Worm (Caenorhabditis elegans) whole organism, late embryonic: Measurements from ENCODE around the gene sut-1.

Experiments
- C38D4.7 ChIP-seq: fragments of 200-800 bp; sonication (Bioruptor generic); optimal IDR thresholded peaks from 2 replicates; lab custom pipeline; 2018; ENCODE audit warnings: mild to moderate bottlenecking, missing genetic modification characterization, moderate library complexity, missing compliant biosample characterization
- F13H6.1 ChIP-seq: sonication (generic microtip); optimal IDR thresholded peaks from 2 replicates; lab custom pipeline; 2016; ENCODE audit warnings: missing genetic modification characterization, missing compliant biosample characterization
- K02D7.2 ChIP-seq: sonication (generic microtip); optimal IDR thresholded peaks from 2 replicates; lab custom pipeline; 2017; ENCODE audit warnings: mild to moderate bottlenecking, missing genetic modification characterization, missing compliant biosample characterization
- T23F11.4 ChIP-seq: fragments of 200-800 bp; sonication (Bioruptor generic); optimal IDR thresholded peaks from 2 replicates; lab custom pipeline; 2018; ENCODE audit warnings: mild to moderate bottlenecking, missing genetic modification characterization, missing compliant biosample characterization
- Y22D7AL.16 ChIP-seq: sonication (generic microtip); optimal IDR thresholded peaks from 2 replicates; lab custom pipeline; 2016; ENCODE audit warnings: missing genetic modification characterization, missing compliant biosample characterization
- ceh-18 ChIP-seq: sonication (generic microtip); optimal IDR thresholded peaks from 2 replicates; lab custom pipeline; 2016; ENCODE audit warnings: missing genetic modification characterization, missing compliant biosample characterization
- ceh-19 ChIP-seq: fragments of 200-800 bp; sonication (Bioruptor generic); optimal IDR thresholded peaks from 2 replicates; lab custom pipeline; 2018; ENCODE audit warnings: mild to moderate bottlenecking, missing genetic modification characterization, missing compliant biosample characterization
- ceh-2 ChIP-seq: sonication (generic microtip); optimal IDR thresholded peaks from 2 replicates; lab custom pipeline; 2016; ENCODE audit warnings: missing genotype, missing genetic modification characterization, missing compliant biosample characterization
- ceh-22 ChIP-seq: sonication (generic microtip); optimal IDR thresholded peaks from 2 replicates; lab custom pipeline; 2017; ENCODE audit warnings: missing biosample characterization, missing genetic modification characterization
- ceh-31 ChIP-seq: sonication (generic microtip); optimal IDR thresholded peaks from 2 replicates; lab custom pipeline; 2016; ENCODE audit warnings: missing genetic modification characterization, missing compliant biosample characterization
- ceh-34 ChIP-seq: sonication (generic microtip); optimal IDR thresholded peaks from 2 replicates; lab custom pipeline; 2016; ENCODE audit warnings: mild to moderate bottlenecking, missing genetic modification characterization, missing compliant biosample characterization
- ceh-45 ChIP-seq: fragments of 200-800 bp; sonication (Bioruptor generic); IDR thresholded peaks from 2 replicates; pipeline ENCODE4 v1.3.6; 2022; ENCODE audit warnings: missing genetic modification reagents, missing genetic modification characterization, missing compliant biosample characterization
- ceh-48 ChIP-seq: sonication (generic microtip); optimal IDR thresholded peaks from 2 replicates; lab custom pipeline; 2016; ENCODE audit warnings: missing genetic modification characterization, inconsistent platforms, missing compliant biosample characterization
- ceh-6 ChIP-seq: fragments of 200-800 bp; sonication (Bioruptor generic); optimal IDR thresholded peaks from 2 replicates; lab custom pipeline; 2018; ENCODE audit warnings: mild to moderate bottlenecking, missing genetic modification characterization, missing compliant biosample characterization
- ceh-9 ChIP-seq: sonication (generic microtip); optimal IDR thresholded peaks from 2 replicates; lab custom pipeline; 2016; ENCODE audit warnings: mild to moderate bottlenecking, missing genetic modification characterization, inconsistent platforms, missing compliant biosample characterization
- che-1 ChIP-seq: sonication (generic microtip); optimal IDR thresholded peaks from 2 replicates; lab custom pipeline; 2016; ENCODE audit warnings: mild to moderate bottlenecking, missing genetic modification characterization, missing compliant biosample characterization
- dve-1 ChIP-seq: sonication (generic microtip); optimal IDR thresholded peaks from 2 replicates; lab custom pipeline; 2017; ENCODE audit warnings: antibody characterized with exemption, mild to moderate bottlenecking, missing genetic modification characterization, missing compliant biosample characterization
- elt-2 ChIP-seq: sonication (generic microtip); optimal IDR thresholded peaks from 2 replicates; lab custom pipeline; 2016; ENCODE audit warnings: missing genetic modification reagents, missing genetic modification characterization, missing compliant biosample characterization
- ets-4 ChIP-seq: sonication (generic microtip); optimal IDR thresholded peaks from 2 replicates; lab custom pipeline; 2016; ENCODE audit warnings: missing genetic modification characterization, missing compliant biosample characterization
- eyg-1 ChIP-seq: sonication (generic microtip); optimal IDR thresholded peaks from 2 replicates; lab custom pipeline; 2016; ENCODE audit warnings: missing genotype, missing genetic modification characterization, missing compliant biosample characterization
- fax-1 ChIP-seq: sonication (generic microtip); optimal IDR thresholded peaks from 2 replicates; lab custom pipeline; 2016; ENCODE audit warnings: missing genotype, missing genetic modification characterization, missing compliant biosample characterization
- fkh-6 ChIP-seq: sonication (generic microtip); optimal IDR thresholded peaks from 2 replicates; lab custom pipeline; 2016; ENCODE audit warnings: missing genetic modification characterization, missing compliant biosample characterization
- hlh-13 ChIP-seq: fragments of 200-800 bp; sonication (Bioruptor generic); optimal IDR thresholded peaks from 2 replicates; lab custom pipeline; 2018; ENCODE audit warnings: mild to moderate bottlenecking, missing genetic modification characterization, missing compliant biosample characterization
- hlh-30 ChIP-seq: sonication (generic microtip); optimal IDR thresholded peaks from 2 replicates; lab custom pipeline; 2017; ENCODE audit warnings: antibody characterized with exemption, missing genetic modification characterization, missing compliant biosample characterization; ENCODE audit not compliant: insufficient read depth
- lim-6 ChIP-seq: sonication (generic microtip); optimal IDR thresholded peaks from 2 replicates; lab custom pipeline; 2016; ENCODE audit warnings: missing genetic modification characterization, missing compliant biosample characterization
- madf-2 ChIP-seq: sonication (generic microtip); optimal IDR thresholded peaks from 2 replicates; lab custom pipeline; 2017; ENCODE audit warnings: missing genetic modification characterization, missing compliant biosample characterization
- nfya-1 ChIP-seq: sonication (generic microtip); optimal IDR thresholded peaks from 2 replicates; lab custom pipeline; 2017; ENCODE audit warnings: missing genetic modification characterization, mild to moderate bottlenecking, missing compliant biosample characterization, antibody characterized with exemption, moderate library complexity
- npax-4 ChIP-seq: sonication (generic microtip); optimal IDR thresholded peaks from 2 replicates; lab custom pipeline; 2016; ENCODE audit warnings: missing genetic modification characterization, missing compliant biosample characterization
- odd-2 ChIP-seq: sonication (generic microtip); optimal IDR thresholded peaks from 2 replicates; lab custom pipeline; 2017; ENCODE audit warnings: antibody characterized with exemption, mild to moderate bottlenecking, missing genetic modification characterization, missing compliant biosample characterization
- pat-9 ChIP-seq: fragments of 200-800 bp; sonication (Bioruptor generic); optimal IDR thresholded peaks from 2 replicates; lab custom pipeline; 2018; ENCODE audit warnings: mild to moderate bottlenecking, missing genetic modification characterization, moderate library complexity, missing compliant biosample characterization
- pax-1 ChIP-seq: fragments of 150-350 bp; optimal IDR thresholded peaks from 2 replicates; lab custom pipeline; 2014; ENCODE audit warnings: missing biosample characterization, missing genetic modification characterization
- pha-4 ChIP-seq: fragments of 150-350 bp; optimal IDR thresholded peaks from 2 replicates; lab custom pipeline; 2018; ENCODE audit warnings: missing biosample characterization, missing genetic modification reagents, missing genetic modification characterization
- pqm-1 ChIP-seq: sonication (generic microtip); optimal IDR thresholded peaks from 2 replicates; lab custom pipeline; 2016; ENCODE audit warnings: missing genetic modification characterization, missing compliant biosample characterization
- pros-1 ChIP-seq: fragments of 150-350 bp; optimal IDR thresholded peaks from 2 replicates; lab custom pipeline; 2014; ENCODE audit warnings: missing biosample characterization, missing genetic modification reagents, missing genetic modification characterization
- ref-2 ChIP-seq: sonication (generic microtip); optimal IDR thresholded peaks from 2 replicates; lab custom pipeline; 2016; ENCODE audit warnings: missing genetic modification characterization, missing compliant biosample characterization
- rnt-1 ChIP-seq: sonication (generic microtip); optimal IDR thresholded peaks from 2 replicates; lab custom pipeline; 2016; ENCODE audit warnings: missing genetic modification characterization, missing compliant biosample characterization
- sdc-2 ChIP-seq: sonication (generic microtip); optimal IDR thresholded peaks from 2 replicates; lab custom pipeline; 2016; ENCODE audit warnings: missing genotype, missing genetic modification characterization, missing compliant biosample characterization
- sox-2 ChIP-seq: fragments of 200-800 bp; sonication (Bioruptor generic); IDR thresholded peaks from 2 replicates; pipeline ENCODE4 v1.3.6; 2022; ENCODE audit warnings: missing genetic modification reagents, missing genetic modification characterization, missing compliant biosample characterization
- sox-4 ChIP-seq: sonication (generic microtip); optimal IDR thresholded peaks from 2 replicates; lab custom pipeline; 2017; ENCODE audit warnings: mild to moderate bottlenecking, missing genetic modification characterization, inconsistent platforms, missing compliant biosample characterization
- syd-9 ChIP-seq: sonication (generic microtip); optimal IDR thresholded peaks from 2 replicates; lab custom pipeline; 2016; ENCODE audit warnings: mild to moderate bottlenecking, missing genetic modification characterization, moderate library complexity, missing compliant biosample characterization
- tbx-2 ChIP-seq: sonication (generic microtip); optimal IDR thresholded peaks from 2 replicates; lab custom pipeline; 2016; ENCODE audit warnings: missing genetic modification characterization, missing compliant biosample characterization
- unc-42 ChIP-seq: sonication (generic microtip); optimal IDR thresholded peaks from 2 replicates; lab custom pipeline; 2016; ENCODE audit warnings: missing genotype, missing genetic modification characterization, missing compliant biosample characterization
- unc-55 ChIP-seq: sonication (generic microtip); optimal IDR thresholded peaks from 2 replicates; lab custom pipeline; 2017; ENCODE audit warnings: missing biosample characterization, missing genetic modification reagents, missing genetic modification characterization
- unc-86 ChIP-seq: sonication (generic microtip); optimal IDR thresholded peaks from 2 replicates; lab custom pipeline; 2016; ENCODE audit warnings: missing genetic modification characterization, missing compliant biosample characterization

Gene sut-1

DNA sequence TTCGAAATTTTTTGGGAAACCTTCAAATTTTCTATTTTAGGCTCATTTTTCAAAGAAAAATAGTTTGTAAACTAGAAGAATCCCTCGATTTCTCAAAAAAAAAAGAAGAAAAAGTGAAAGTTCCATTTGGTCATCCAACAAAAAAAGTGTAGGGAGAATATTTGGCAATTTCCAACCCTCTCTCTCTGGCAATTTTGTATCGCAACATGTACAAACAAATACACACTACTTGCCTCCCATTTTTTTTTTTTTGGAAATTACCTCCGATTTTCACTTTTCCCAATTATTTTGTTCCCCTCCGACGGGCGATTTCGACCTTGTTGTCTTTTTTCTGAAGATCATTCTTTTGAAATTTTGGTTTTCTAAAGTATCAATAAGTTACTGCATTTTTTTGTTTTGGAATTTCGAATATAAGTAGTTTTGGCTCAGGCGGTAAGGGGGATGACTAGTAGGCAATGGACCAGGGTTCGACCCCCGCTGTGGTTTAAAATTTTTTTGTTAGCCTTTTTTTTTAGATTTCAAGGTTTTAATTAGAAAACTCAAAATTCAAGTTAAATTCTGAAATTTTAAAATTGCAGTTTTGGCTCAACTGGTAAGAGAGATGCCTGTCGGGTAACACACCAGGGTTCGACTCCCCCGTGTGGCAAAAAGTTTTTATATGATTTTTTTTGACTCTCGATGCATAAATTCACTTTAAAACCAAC, 34.4 kb downstream of the sut-1 start:
- TF ChIP-seq che-1 = no peak
- no peak for TF ChIP-seq fax-1 (tag; lab: Kevin White, UChicago)

- no peak for TF ChIP-seq ref-2 (tag; lab: Kevin White, UChicago)
- no peak for TF ChIP-seq syd-9
- TF ChIP-seq nfya-1 (tag; lab: Kevin White, UChicago) = no peak
- no peak for TF ChIP-seq ceh-22
- TF ChIP-seq sox-4 (tag; lab: Kevin White, UChicago) = no peak
- no peak for TF ChIP-seq elt-2 (tag; lab: Kevin White, UChicago)
- TF ChIP-seq T23F11.4 = no peak
- no peak for TF ChIP-seq dve-1 (tag; lab: Kevin White, UChicago)
- no peak for TF ChIP-seq ceh-2
Observed at ce11 chrII:1086479-1086878, 36.6 kb downstream of the sut-1 start.

DNA sequence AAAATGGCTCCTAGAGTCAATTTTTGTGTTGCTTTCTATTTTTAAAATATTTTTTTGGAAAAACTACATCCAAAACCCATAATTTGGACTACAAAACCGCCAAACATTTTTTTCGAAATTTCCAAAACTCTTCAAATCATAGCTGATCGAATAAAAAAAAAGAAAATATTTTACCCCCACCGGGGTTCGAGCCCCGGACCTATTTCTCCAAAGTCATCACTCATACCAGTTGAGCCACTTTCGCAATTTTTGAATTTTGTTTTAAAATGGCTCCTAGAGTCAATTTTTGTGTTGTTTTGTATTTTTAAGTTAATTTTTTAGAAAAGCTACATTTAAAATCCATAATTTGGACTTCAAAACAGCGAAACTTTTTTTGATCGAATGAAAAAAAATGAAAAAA, 37.5 kb downstream of the sut-1 start:
- TF ChIP-seq hlh-13 = no peak
- TF ChIP-seq ceh-45 (GFP tag; lab: Robert Waterston, UW) = no peak
- TF ChIP-seq lim-6 (tag; lab: Kevin White, UChicago) = no peak
- no peak for TF ChIP-seq K02D7.2 (tag; lab: Kevin White, UChicago)
- TF ChIP-seq ets-4 (tag; lab: Kevin White, UChicago) = no peak
- no peak for TF ChIP-seq ceh-34 (tag; lab: Kevin White, UChicago)
- no peak for TF ChIP-seq tbx-2
- TF ChIP-seq hlh-30 = no peak
- TF ChIP-seq pat-9 (tag; lab: Kevin White, UChicago) = no peak
- no peak for TF ChIP-seq Y22D7AL.16 (tag; lab: Kevin White, UChicago)
- no peak for TF ChIP-seq che-1
- no peak for TF ChIP-seq ceh-19 (GFP tag; lab: Kevin White, UChicago)
- TF ChIP-seq pha-4 = no peak

DNA sequence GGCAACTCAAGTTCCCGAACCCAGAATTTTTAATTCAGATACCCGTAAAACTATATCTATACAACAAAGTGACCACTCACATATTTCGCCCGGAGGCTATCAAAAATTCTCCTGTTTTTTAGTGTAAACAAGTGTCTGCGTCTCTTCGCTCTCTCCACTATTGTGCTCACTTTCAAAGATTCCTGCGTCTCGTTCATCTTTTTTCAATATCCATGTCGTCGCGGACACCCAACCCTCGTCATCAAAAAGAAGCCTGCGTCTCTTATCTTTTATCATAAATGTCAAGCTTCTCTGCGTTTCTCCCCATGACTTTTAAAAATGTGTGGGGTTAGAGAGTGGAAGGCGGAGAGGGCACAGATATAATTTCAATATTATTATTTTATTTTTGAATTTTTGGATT, 38.2 kb downstream of the sut-1 start:
- TF ChIP-seq sox-2 (no peak), ceh-19 (GFP tag; lab: Kevin White, UChicago) (no peak), syd-9 (no peak), pros-1 (tag; lab: Kevin White, UChicago) (no peak), ceh-6 (GFP tag; lab: Kevin White, UChicago) (no peak), pax-1 (tag; lab: Kevin White, UChicago) (no peak), rnt-1 (tag; lab: Kevin White, UChicago) (no peak), fax-1 (tag; lab: Kevin White, UChicago) (no peak), ceh-31 (tag; lab: Kevin White, UChicago) (no peak), odd-2 (tag; lab: Kevin White, UChicago) (no peak), Y22D7AL.16 (tag; lab: Kevin White, UChicago) (no peak), F13H6.1 (tag; lab: Kevin White, UChicago) (peak; percentile 27), fkh-6 (tag; lab: Kevin White, UChicago) (no peak), dve-1 (tag; lab: Kevin White, UChicago) (no peak), ceh-18 (tag; lab: Kevin White, UChicago) (peak; percentile 8), sox-4 (tag; lab: Kevin White, UChicago) (no peak), eyg-1 (no peak), pqm-1 (tag; lab: Kevin White, UChicago) (no peak), sdc-2 (no peak), tbx-2 (peak; percentile 2), npax-4 (tag; lab: Kevin White, UChicago) (no peak), ceh-48 (no peak), hlh-30 (no peak), nfya-1 (tag; lab: Kevin White, UChicago) (peak; percentile 41), C38D4.7 (no peak), lim-6 (tag; lab: Kevin White, UChicago) (no peak), pha-4 (no peak), ceh-2 (no peak), madf-2 (tag; lab: Kevin White, UChicago) (no peak), unc-42 (no peak), ceh-34 (tag; lab: Kevin White, UChicago) (no peak), unc-86 (tag; lab: Kevin White, UChicago) (no peak), ets-4 (tag; lab: Kevin White, UChicago) (no peak), unc-55 (GFP tag; lab: Kevin White, UChicago) (peak; percentile 44), ceh-9 (tag; lab: Kevin White, UChicago) (no peak), K02D7.2 (tag; lab: Kevin White, UChicago) (no peak), ceh-45 (GFP tag; lab: Robert Waterston, UW) (no peak)
